Worm (Caenorhabditis elegans): ENCODE data around the gene K07B1.4.
A peak's percentile ranks its signal among the peaks of the same experiment; 100 is the strongest.

Gene K07B1.4

DNA sequence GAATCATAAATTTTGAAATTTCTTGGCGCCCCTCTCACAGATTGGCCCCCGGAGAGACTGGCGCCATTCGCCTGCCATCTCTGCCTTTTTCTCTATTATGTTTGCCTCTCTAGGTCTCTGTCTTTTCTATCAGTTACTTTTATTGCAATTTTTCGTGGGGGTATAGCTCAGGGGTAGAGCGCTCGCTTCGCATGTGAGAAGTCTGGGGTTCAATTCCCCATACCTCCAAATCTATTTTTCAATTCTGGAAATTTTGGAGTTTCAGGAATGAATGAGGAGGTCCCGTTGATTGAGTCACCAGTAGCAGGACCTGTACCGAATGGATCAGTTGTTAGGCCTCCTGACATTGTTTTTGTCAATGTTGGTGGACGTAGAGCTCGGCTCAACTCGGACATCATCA lies 10.7 kb upstream of the K07B1.4 start, which contains the start of gene kvs-3:
kvs-3 (plus strand) TSS at position 266 of the 400 bp plus-strand sequence.
- TF ChIP-seq F57C9.4 (tag; optimal IDR thresholded peaks at IDR 0.05) (no peak), madf-8 (GFP tag; conservative IDR thresholded peaks at IDR 0.05) (no peak), cebp-1 (GFP tag; IDR thresholded peaks at IDR 0.05) (peak; percentile 55; the same call in 1 of the 2 replicates), cebp-1 (tag; optimal IDR thresholded peaks at IDR 0.05) (no peak), ztf-28 (GFP tag; IDR thresholded peaks at IDR 0.05) (peak; percentile 92), lir-1 (GFP tag; conservative IDR thresholded peaks at IDR 0.05) (0 out of 2 replicates have a peak, but pooled peaks have one; percentile 48), unc-130 (GFP tag; optimal IDR thresholded peaks at IDR 0.05) (peak; percentile 44), rcor-1 (GFP tag; IDR thresholded peaks at IDR 0.05) (peak; percentile 84), mel-28 (tag; optimal IDR thresholded peaks at IDR 0.05; ENCODE audit: borderline replicate concordance) (no peak), mxl-1 (tag; optimal IDR thresholded peaks at IDR 0.05) (peak; percentile 73), tbp1 (GFP tag; optimal IDR thresholded peaks at IDR 0.05) (peak; percentile 97), F23B12.7 (tag; optimal IDR thresholded peaks at IDR 0.05; ENCODE audit: insufficient read depth) (peak; percentile 62), nfya-2 (GFP tag; IDR thresholded peaks at IDR 0.05) (no peak), hlh-26 (GFP tag; conservative IDR thresholded peaks at IDR 0.05) (no peak), hsf-1 (GFP tag; IDR thresholded peaks at IDR 0.05) (peak; percentile 74; the same call in 1 of the 2 replicates), sdz-38 (tag; optimal IDR thresholded peaks at IDR 0.05) (peak; percentile 10), madf-10 (tag; optimal IDR thresholded peaks at IDR 0.05) (peak; percentile 80), rec-8 (tag; optimal IDR thresholded peaks at IDR 0.05) (peak; percentile 73 to 77), Y95B8A.8 (GFP tag; IDR thresholded peaks at IDR 0.05) (0 out of 2 replicates have a peak, but pooled peaks have one; percentile 8), Y53G8AR.9 (GFP tag; conservative IDR thresholded peaks at IDR 0.05) (peak; percentile 83), akir-1 (GFP tag; optimal IDR thresholded peaks at IDR 0.05) (no peak), egl-18 (GFP tag; IDR thresholded peaks at IDR 0.05) (peak; percentile 75; the same call in 1 of the 2 replicates), nhr-90 (tag; optimal IDR thresholded peaks at IDR 0.05) (peak; percentile 94), snpc-1.3 (tag; optimal IDR thresholded peaks at IDR 0.05; ENCODE audit: insufficient read depth) (peak; percentile 87), hrde-1 (tag; optimal IDR thresholded peaks at IDR 0.05; ENCODE audit: borderline replicate concordance) (peak; percentile 83), ceh-58 (GFP tag; IDR thresholded peaks at IDR 0.05) (0 out of 2 replicates have a peak, but pooled peaks have one; percentile 55), nfyb-1 (GFP tag; IDR thresholded peaks at IDR 0.05) (peak; percentile 92), gei-17 (GFP tag; optimal IDR thresholded peaks at IDR 0.05) (no peak), mcd-1 (GFP tag; IDR thresholded peaks at IDR 0.05) (no peak; the same call in 1 of the 2 replicates), nhr-27 (tag; optimal IDR thresholded peaks at IDR 0.05) (peak; percentile 68), Y56A3A.18 (GFP tag; IDR thresholded peaks at IDR 0.05) (no peak; the same call in 1 of the 2 replicates), C17E4.6 (GFP tag; IDR thresholded peaks at IDR 0.05) (no peak), pbrm-1 (GFP tag; IDR thresholded peaks at IDR 0.05) (peak; percentile 62; the same call in 1 of the 2 replicates), him-1 (tag; optimal IDR thresholded peaks at IDR 0.05) (peak; percentile 90), ceh-27 (GFP tag; optimal IDR thresholded peaks at IDR 0.05) (peak; percentile 77), nhr-80 (tag; optimal IDR thresholded peaks at IDR 0.05) (no peak), aptf-2 (GFP tag; conservative IDR thresholded peaks at IDR 0.05) (no peak), attf-6 (GFP tag; IDR thresholded peaks at IDR 0.05) (peak; percentile 1), K11D2.4 (GFP tag; IDR thresholded peaks at IDR 0.05) (peak; percentile 67), chd-7 (tag; optimal IDR thresholded peaks at IDR 0.05) (peak; percentile 88), egl-44 (GFP tag; IDR thresholded peaks at IDR 0.05) (peak; percentile 79; the same call in 1 of the 2 replicates), B0035.1 (tag; optimal IDR thresholded peaks at IDR 0.05) (peak; percentile 41), athp-1 (tag; optimal IDR thresholded peaks at IDR 0.05) (peak; percentile 89), ztf-3 (GFP tag; optimal IDR thresholded peaks at IDR 0.05) (peak; percentile 56), T07F8.4 (tag; optimal IDR thresholded peaks at IDR 0.05) (peak; percentile 92), lin-54 (GFP tag; optimal IDR thresholded peaks at IDR 0.05) (peak; percentile 71), tlf-1 (GFP tag; optimal IDR thresholded peaks at IDR 0.05) (no peak), hmg-1.2 (GFP tag; IDR thresholded peaks at IDR 0.05) (peak; percentile 80)

Data from whole organism, young adult.